Worm (Caenorhabditis elegans) whole organism, late embryonic: Measurements from ENCODE around the gene C43H6.4.

Source experiments
- C08G9.2 ChIP-seq: sonication (generic microtip); optimal IDR thresholded peaks from 2 replicates; lab custom pipeline; 2016; ENCODE audit warnings: mild to moderate bottlenecking, missing genetic modification characterization, moderate library complexity, missing compliant biosample characterization
- C38D4.7 ChIP-seq: fragments of 200-800 bp; sonication (Bioruptor generic); optimal IDR thresholded peaks from 2 replicates; lab custom pipeline; 2018; ENCODE audit warnings: mild to moderate bottlenecking, missing genetic modification characterization, moderate library complexity, missing compliant biosample characterization
- F13H6.1 ChIP-seq: sonication (generic microtip); optimal IDR thresholded peaks from 2 replicates; lab custom pipeline; 2016; ENCODE audit warnings: missing genetic modification characterization, missing compliant biosample characterization
- T23F11.4 ChIP-seq: fragments of 200-800 bp; sonication (Bioruptor generic); optimal IDR thresholded peaks from 2 replicates; lab custom pipeline; 2018; ENCODE audit warnings: mild to moderate bottlenecking, missing genetic modification characterization, missing compliant biosample characterization
- Y22D7AL.16 ChIP-seq: sonication (generic microtip); optimal IDR thresholded peaks from 2 replicates; lab custom pipeline; 2016; ENCODE audit warnings: missing genetic modification characterization, missing compliant biosample characterization
- ahr-1 ChIP-seq: sonication (generic microtip); optimal IDR thresholded peaks from 2 replicates; lab custom pipeline; 2016; ENCODE audit warnings: missing genetic modification characterization, missing compliant biosample characterization
- ceh-2 ChIP-seq: sonication (generic microtip); optimal IDR thresholded peaks from 2 replicates; lab custom pipeline; 2016; ENCODE audit warnings: missing genotype, missing genetic modification characterization, missing compliant biosample characterization
- ceh-30 ChIP-seq: fragments of 150-350 bp; optimal IDR thresholded peaks from 2 replicates; lab custom pipeline; 2014; ENCODE audit warnings: missing biosample characterization, missing genetic modification characterization
- ceh-31 ChIP-seq: sonication (generic microtip); optimal IDR thresholded peaks from 2 replicates; lab custom pipeline; 2016; ENCODE audit warnings: missing genetic modification characterization, missing compliant biosample characterization
- ceh-48 ChIP-seq: sonication (generic microtip); optimal IDR thresholded peaks from 2 replicates; lab custom pipeline; 2016; ENCODE audit warnings: missing genetic modification characterization, inconsistent platforms, missing compliant biosample characterization
- ceh-9 ChIP-seq: sonication (generic microtip); optimal IDR thresholded peaks from 2 replicates; lab custom pipeline; 2016; ENCODE audit warnings: mild to moderate bottlenecking, missing genetic modification characterization, inconsistent platforms, missing compliant biosample characterization
- dmd-4 ChIP-seq: sonication (generic microtip); optimal IDR thresholded peaks from 2 replicates; lab custom pipeline; 2016; ENCODE audit warnings: borderline replicate concordance, missing genetic modification characterization, missing compliant biosample characterization
- elt-2 ChIP-seq: sonication (generic microtip); optimal IDR thresholded peaks from 2 replicates; lab custom pipeline; 2016; ENCODE audit warnings: missing genetic modification reagents, missing genetic modification characterization, missing compliant biosample characterization
- elt-4 ChIP-seq: sonication (generic microtip); optimal IDR thresholded peaks from 2 replicates; lab custom pipeline; 2016; ENCODE audit warnings: missing genetic modification characterization, missing compliant biosample characterization
- ets-4 ChIP-seq: sonication (generic microtip); optimal IDR thresholded peaks from 2 replicates; lab custom pipeline; 2016; ENCODE audit warnings: missing genetic modification characterization, missing compliant biosample characterization
- eyg-1 ChIP-seq: sonication (generic microtip); optimal IDR thresholded peaks from 2 replicates; lab custom pipeline; 2016; ENCODE audit warnings: missing genotype, missing genetic modification characterization, missing compliant biosample characterization
- hlh-15 ChIP-seq: sonication (generic microtip); optimal IDR thresholded peaks from 2 replicates; lab custom pipeline; 2016; ENCODE audit warnings: missing genetic modification characterization, missing compliant biosample characterization
- hlh-30 ChIP-seq: sonication (generic microtip); optimal IDR thresholded peaks from 2 replicates; lab custom pipeline; 2017; ENCODE audit warnings: antibody characterized with exemption, missing genetic modification characterization, missing compliant biosample characterization; ENCODE audit not compliant: insufficient read depth
- hlh-6 ChIP-seq: sonication (generic microtip); optimal IDR thresholded peaks from 2 replicates; lab custom pipeline; 2016; ENCODE audit warnings: missing genotype, missing genetic modification characterization, missing compliant biosample characterization
- lim-6 ChIP-seq: sonication (generic microtip); optimal IDR thresholded peaks from 2 replicates; lab custom pipeline; 2016; ENCODE audit warnings: missing genetic modification characterization, missing compliant biosample characterization
- lin-11 ChIP-seq: fragments of 200-800 bp; sonication (Bioruptor generic); optimal IDR thresholded peaks from 2 replicates; lab custom pipeline; 2018; ENCODE audit warnings: mild to moderate bottlenecking, missing genetic modification characterization, missing compliant biosample characterization
- mec-3 ChIP-seq: sonication (generic microtip); optimal IDR thresholded peaks from 2 replicates; lab custom pipeline; 2016; ENCODE audit warnings: borderline replicate concordance, missing genetic modification characterization, missing compliant biosample characterization
- nfya-1 ChIP-seq: sonication (generic microtip); optimal IDR thresholded peaks from 2 replicates; lab custom pipeline; 2017; ENCODE audit warnings: missing genetic modification characterization, mild to moderate bottlenecking, missing compliant biosample characterization, antibody characterized with exemption, moderate library complexity
- nhr-11 ChIP-seq: fragments of 150-350 bp; optimal IDR thresholded peaks from 2 replicates; lab custom pipeline; 2014; ENCODE audit warnings: missing biosample characterization, missing genetic modification characterization
- npax-4 ChIP-seq: sonication (generic microtip); optimal IDR thresholded peaks from 2 replicates; lab custom pipeline; 2016; ENCODE audit warnings: missing genetic modification characterization, missing compliant biosample characterization
- odd-2 ChIP-seq: sonication (generic microtip); optimal IDR thresholded peaks from 2 replicates; lab custom pipeline; 2017; ENCODE audit warnings: antibody characterized with exemption, mild to moderate bottlenecking, missing genetic modification characterization, missing compliant biosample characterization
- pat-9 ChIP-seq: fragments of 200-800 bp; sonication (Bioruptor generic); optimal IDR thresholded peaks from 2 replicates; lab custom pipeline; 2018; ENCODE audit warnings: mild to moderate bottlenecking, missing genetic modification characterization, moderate library complexity, missing compliant biosample characterization
- pros-1 ChIP-seq: fragments of 150-350 bp; optimal IDR thresholded peaks from 2 replicates; lab custom pipeline; 2014; ENCODE audit warnings: missing biosample characterization, missing genetic modification reagents, missing genetic modification characterization
- rnt-1 ChIP-seq: sonication (generic microtip); optimal IDR thresholded peaks from 2 replicates; lab custom pipeline; 2016; ENCODE audit warnings: missing genetic modification characterization, missing compliant biosample characterization
- sdc-2 ChIP-seq: sonication (generic microtip); optimal IDR thresholded peaks from 2 replicates; lab custom pipeline; 2016; ENCODE audit warnings: missing genotype, missing genetic modification characterization, missing compliant biosample characterization
- tbx-2 ChIP-seq: sonication (generic microtip); optimal IDR thresholded peaks from 2 replicates; lab custom pipeline; 2016; ENCODE audit warnings: missing genetic modification characterization, missing compliant biosample characterization
- unc-42 ChIP-seq: sonication (generic microtip); optimal IDR thresholded peaks from 2 replicates; lab custom pipeline; 2016; ENCODE audit warnings: missing genotype, missing genetic modification characterization, missing compliant biosample characterization
- unc-55 ChIP-seq: sonication (generic microtip); optimal IDR thresholded peaks from 2 replicates; lab custom pipeline; 2017; ENCODE audit warnings: missing biosample characterization, missing genetic modification reagents, missing genetic modification characterization
- unc-86 ChIP-seq: sonication (generic microtip); optimal IDR thresholded peaks from 2 replicates; lab custom pipeline; 2016; ENCODE audit warnings: missing genetic modification characterization, missing compliant biosample characterization

Gene C43H6.4

DNA sequence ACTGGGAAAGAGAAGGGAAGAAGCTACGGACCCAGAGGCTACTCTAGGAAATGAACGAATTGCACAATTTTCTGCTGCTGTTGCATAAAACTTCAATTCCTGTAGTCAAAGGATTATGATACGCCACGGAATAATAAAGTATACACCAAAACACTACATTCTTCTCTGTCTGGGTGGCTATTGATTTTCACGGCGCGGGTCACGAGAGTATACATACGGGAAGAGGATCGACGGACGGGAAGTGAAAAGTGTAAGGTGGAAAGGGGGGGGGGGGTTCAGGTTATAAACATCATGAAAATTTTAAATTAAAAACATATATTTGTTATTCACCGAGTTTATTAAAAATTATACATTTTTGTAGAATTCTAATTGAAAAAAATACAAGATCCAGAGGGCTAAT, 35.5 kb downstream of the C43H6.4 start:
- TF ChIP-seq ceh-48 (tag; lab: Kevin White, UChicago), result peak; percentile 72
- TF ChIP-seq odd-2 (tag; lab: Kevin White, UChicago), result no peak
- peak; percentile 3 for TF ChIP-seq ceh-31 (tag; lab: Kevin White, UChicago)
- no peak for TF ChIP-seq hlh-15 (tag; lab: Kevin White, UChicago)
- no peak for TF ChIP-seq pat-9
- TF ChIP-seq ahr-1 (tag; lab: Kevin White, UChicago), result no peak
- peak; percentile 3 for TF ChIP-seq nfya-1 (tag; lab: Kevin White, UChicago)
- TF ChIP-seq hlh-30 (tag; lab: Kevin White, UChicago), result peak; percentile 44

DNA sequence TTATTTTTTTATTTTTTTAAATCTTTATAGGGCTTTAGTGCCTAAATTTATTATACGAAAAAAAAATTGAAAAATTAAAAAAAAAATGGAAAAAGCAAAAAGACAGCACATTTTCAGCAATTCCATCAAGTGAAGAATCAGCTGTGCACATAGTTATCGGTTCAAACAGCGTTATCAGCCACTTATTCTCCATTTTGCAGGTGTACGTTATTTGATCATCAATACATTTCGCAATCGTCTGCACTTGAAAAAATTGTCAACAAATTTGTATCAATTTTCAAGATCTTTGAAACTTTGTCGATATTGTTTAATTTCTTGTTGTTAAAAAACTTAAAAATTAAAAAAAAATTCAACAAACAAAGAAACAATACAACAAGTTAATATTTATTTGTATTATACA, 35.9 kb downstream of the C43H6.4 start:
- TF ChIP-seq hlh-6 (tag; lab: Kevin White, UChicago) (no peak), elt-2 (tag; lab: Kevin White, UChicago) (peak; percentile 38)
- TF ChIP-seq, all 69 proteins: peak for 1

DNA sequence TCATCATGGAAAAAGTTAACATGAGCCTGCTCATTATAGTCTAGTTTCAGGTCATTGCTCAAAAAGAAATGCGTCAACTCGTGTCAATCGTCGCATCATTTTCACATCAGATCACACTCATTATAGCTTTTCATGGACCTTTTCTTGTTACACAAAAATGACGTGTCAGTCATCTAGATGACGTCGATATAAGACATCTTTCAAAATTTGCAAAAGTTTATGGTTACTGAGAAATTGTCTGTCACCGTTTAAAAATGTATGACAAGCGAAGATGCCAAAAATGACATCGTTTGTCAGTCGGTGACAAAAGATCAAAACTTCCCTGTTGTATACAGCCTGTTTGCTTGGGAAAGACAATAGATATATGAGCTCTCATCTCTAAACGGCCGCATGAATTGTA, 37.3 kb downstream of the C43H6.4 start:
- TF ChIP-seq lin-11 (no peak), nhr-11 (tag; lab: Kevin White, UChicago) (no peak), ceh-30 (no peak), C08G9.2 (tag; lab: Kevin White, UChicago) (no peak), ceh-9 (tag; lab: Kevin White, UChicago) (no peak), eyg-1 (no peak), C38D4.7 (GFP tag; lab: Kevin White, UChicago) (no peak)

DNA sequence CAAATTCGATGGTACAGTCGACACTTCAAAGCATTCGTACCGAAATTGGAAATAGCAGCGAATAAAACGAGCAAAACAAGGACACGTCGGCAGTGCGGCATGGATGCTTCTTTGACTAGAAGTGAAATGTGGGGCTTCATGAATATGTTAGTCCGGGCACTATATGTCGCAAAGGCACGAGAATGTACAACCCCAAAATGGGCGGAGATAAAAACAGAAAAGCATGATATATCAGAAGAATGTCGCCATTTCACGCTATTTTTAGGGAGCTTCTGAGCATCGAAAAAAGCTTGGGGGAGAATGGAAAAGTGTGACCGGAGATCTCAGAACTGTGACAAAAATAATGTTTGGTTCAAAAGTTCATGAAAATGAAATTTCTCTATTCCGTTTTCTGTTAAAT, 39.5 kb downstream of the C43H6.4 start, which contains the start of gene T07D1.3:
Gene T07D1.3 (minus strand): TSS at position 101 of the 400 bp plus-strand sequence.
- TF ChIP-seq pros-1 (tag; lab: Kevin White, UChicago) (no peak), unc-42 (tag; lab: Kevin White, UChicago) (no peak), elt-4 (no peak), T23F11.4 (GFP tag; lab: Kevin White, UChicago) (no peak), ceh-9 (tag; lab: Kevin White, UChicago) (no peak), F13H6.1 (tag; lab: Kevin White, UChicago) (no peak), unc-86 (tag; lab: Kevin White, UChicago) (no peak), sdc-2 (tag; lab: Kevin White, UChicago) (no peak), unc-55 (GFP tag; lab: Kevin White, UChicago) (no peak), rnt-1 (tag; lab: Kevin White, UChicago) (no peak), elt-2 (tag; lab: Kevin White, UChicago) (no peak), lim-6 (no peak), dmd-4 (tag; lab: Kevin White, UChicago) (no peak)

DNA sequence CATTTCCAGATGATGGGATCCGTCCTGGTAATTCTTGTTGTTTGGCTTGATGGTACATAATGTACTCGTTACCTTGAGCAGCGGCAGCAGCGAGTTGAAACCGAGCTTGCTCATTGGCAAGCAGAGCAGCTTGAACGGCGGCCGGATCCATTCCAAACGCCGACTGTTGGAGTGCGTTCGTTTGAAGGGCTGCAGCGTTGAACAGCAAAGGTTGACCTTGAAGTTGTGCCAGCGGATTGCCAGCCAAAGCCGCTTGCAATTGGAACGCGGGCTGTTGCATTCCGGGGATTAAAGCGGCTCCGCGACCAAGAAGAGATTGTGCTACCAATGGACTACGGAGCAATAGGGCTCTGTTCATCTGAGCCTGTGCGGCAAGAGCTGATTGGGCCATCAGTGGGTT, 42.4 kb downstream of the C43H6.4 start:
- TF ChIP-seq tbx-2 (tag; lab: Kevin White, UChicago) (no peak), ceh-2 (tag; lab: Kevin White, UChicago) (no peak), Y22D7AL.16 (no peak), npax-4 (tag; lab: Kevin White, UChicago) (no peak), pros-1 (tag; lab: Kevin White, UChicago) (no peak), mec-3 (tag; lab: Kevin White, UChicago) (no peak)

DNA sequence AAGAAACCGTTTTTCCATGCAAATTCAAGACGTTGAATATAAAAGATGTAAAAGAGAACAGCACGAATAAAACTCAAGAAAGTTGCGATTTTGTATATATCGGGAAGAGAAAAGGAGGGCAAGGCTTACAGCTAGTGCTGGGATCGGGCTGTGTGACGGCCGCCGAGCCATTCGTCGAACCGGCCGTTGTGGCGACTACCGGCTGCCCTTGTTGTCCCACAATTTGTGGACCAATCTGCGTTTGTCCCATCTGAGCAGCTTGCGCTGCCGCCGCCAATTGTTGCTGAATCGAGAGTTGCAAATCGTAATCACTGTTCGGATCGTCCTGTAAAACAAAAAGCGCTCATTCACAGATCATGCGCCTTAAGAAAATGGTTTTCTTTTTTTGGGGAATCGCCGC, 43.4 kb downstream of the C43H6.4 start:
- TF ChIP-seq ets-4, result no peak
